Fruit fly (Drosophila melanogaster): ENCODE measurements around the gene dac.
A peak's percentile ranks its signal among the peaks of the same experiment; 100 is the strongest.

Gene dac

DNA sequence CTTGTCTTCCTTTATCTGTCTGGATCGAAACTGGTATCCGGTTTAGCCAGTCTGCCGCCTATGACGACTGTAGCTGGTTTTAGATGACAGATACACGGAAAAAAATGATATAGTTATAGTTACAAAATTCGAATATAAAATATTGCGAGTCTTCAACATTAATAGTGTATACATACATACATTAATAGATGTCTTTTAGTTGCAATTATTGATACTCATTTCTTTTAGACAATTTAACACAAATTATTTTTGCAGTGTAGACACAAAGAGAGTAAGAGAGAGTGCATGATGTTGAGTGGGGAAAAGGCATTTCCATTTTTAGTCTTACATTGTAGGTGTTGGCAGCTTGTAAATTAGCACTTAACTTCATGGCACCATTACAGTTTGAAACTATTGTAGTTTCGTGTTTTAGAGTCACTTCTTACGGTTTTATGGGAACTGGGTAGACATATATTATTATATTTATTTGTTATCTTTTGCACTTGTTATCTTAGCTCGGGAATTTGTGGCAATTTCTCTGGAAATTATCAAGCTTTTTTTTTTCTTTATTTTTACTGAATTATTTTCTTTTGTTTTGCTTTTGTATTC lies 9.5 kb upstream of the dac start (continued):
- no peak for TF ChIP-seq CG18262 (tag; optimal IDR thresholded peaks at IDR 0.05)
- TF ChIP-seq CG9609 (GFP tag; optimal IDR thresholded peaks at IDR 0.05), result peak; percentile 73
- no peak for TF ChIP-seq amos (GFP tag; IDR thresholded peaks at IDR 0.05; ENCODE audit: partially characterized antibody)
- TF ChIP-seq CG13123 (GFP tag; optimal IDR thresholded peaks at IDR 0.05), result peak; percentile 87
- no peak for TF ChIP-seq Scr (GFP tag; IDR thresholded peaks at IDR 0.05; ENCODE audit: partially characterized antibody)
- peak; percentile 53 for TF ChIP-seq Bdp1 (GFP tag; optimal IDR thresholded peaks at IDR 0.05)
- TF ChIP-seq insv (GFP tag; optimal IDR thresholded peaks at IDR 0.05), result peak in 1 of 2 experiments; percentile 32
- peak; percentile 27 for TF ChIP-seq B-H2 (GFP tag; optimal IDR thresholded peaks at IDR 0.05)
- peak; percentile 80 for TF ChIP-seq tgo (GFP tag; IDR thresholded peaks at IDR 0.05)
- peak; percentile 80 for TF ChIP-seq zf30C (GFP tag; optimal IDR thresholded peaks at IDR 0.05)
- TF ChIP-seq Adf1 (GFP tag; IDR thresholded peaks at IDR 0.05), result no peak
- TF ChIP-seq cwo (GFP tag; optimal IDR thresholded peaks at IDR 0.05), result no peak
- no peak for TF ChIP-seq Mad (GFP tag; optimal IDR thresholded peaks at IDR 0.05)
- no peak for TF ChIP-seq CG12104 (GFP tag; optimal IDR thresholded peaks at IDR 0.05)
- peak; percentile 58 for TF ChIP-seq CG10462 (GFP tag; optimal IDR thresholded peaks at IDR 0.05)
- TF ChIP-seq prd (optimal IDR thresholded peaks at IDR 0.05), result no peak
- TF ChIP-seq prd (GFP tag; IDR thresholded peaks at IDR 0.05), result no peak
- TF ChIP-seq CG30403 (GFP tag; optimal IDR thresholded peaks at IDR 0.05), result peak; percentile 90
- no peak for TF ChIP-seq gfzf (GFP tag; optimal IDR thresholded peaks at IDR 0.05)
- no peak for TF ChIP-seq B-H1 (GFP tag; IDR thresholded peaks at IDR 0.05)
- TF ChIP-seq pfk (GFP tag; optimal IDR thresholded peaks at IDR 0.05), result no peak
- TF ChIP-seq CG12769 (tag; optimal IDR thresholded peaks at IDR 0.05), result peak; percentile 95
- TF ChIP-seq bsh (GFP tag; optimal IDR thresholded peaks at IDR 0.05), result peak; percentile 88 to 96
- TF ChIP-seq NK7.1 (GFP tag; optimal IDR thresholded peaks at IDR 0.05), result no peak
- TF ChIP-seq ttk (GFP tag; IDR thresholded peaks at IDR 0.05), result peak; percentile 84
- no peak for TF ChIP-seq CG14965 (GFP tag; optimal IDR thresholded peaks at IDR 0.05; ENCODE audit: borderline replicate concordance)
- TF ChIP-seq Kr (GFP tag; optimal IDR thresholded peaks at IDR 0.05), result no peak
- no peak for TF ChIP-seq pan (optimal IDR thresholded peaks at IDR 0.05)
- TF ChIP-seq pan (GFP tag; optimal IDR thresholded peaks at IDR 0.05 in 1 of 2, IDR thresholded peaks at IDR 0.05 in 1 of 2), result no peak
- TF ChIP-seq fd96Cb (tag; optimal IDR thresholded peaks at IDR 0.05), result no peak
- TF ChIP-seq pros (GFP tag; optimal IDR thresholded peaks at IDR 0.05), result no peak
- no peak for TF ChIP-seq Tbp (GFP tag; optimal IDR thresholded peaks at IDR 0.05)
- TF ChIP-seq al (GFP tag; IDR thresholded peaks at IDR 0.05), result peak; percentile 47; the same call in 1 of the 2 replicates
- no peak for TF ChIP-seq CG34422 (GFP tag; IDR thresholded peaks at IDR 0.05)
- TF ChIP-seq Dll (GFP tag; IDR thresholded peaks at IDR 0.05; ENCODE audit: partially characterized antibody), result no peak
- TF ChIP-seq ab (GFP tag; optimal IDR thresholded peaks at IDR 0.05), result peak; percentile 17
- TF ChIP-seq CG17328 (GFP tag; IDR thresholded peaks at IDR 0.05), result peak; percentile 90
- TF ChIP-seq CG32767 (GFP tag; IDR thresholded peaks at IDR 0.05), result peak; percentile 70
- TF ChIP-seq Med (GFP tag), result no peak
- TF ChIP-seq CG17385 (GFP tag; optimal IDR thresholded peaks at IDR 0.05), result peak; percentile 89
- TF ChIP-seq CG12659 (GFP tag; optimal IDR thresholded peaks at IDR 0.05), result peak; percentile 85
- no peak for TF ChIP-seq HHEX (GFP tag; optimal IDR thresholded peaks at IDR 0.05)
- 0 out of 2 replicates have a peak, but pooled peaks have one; percentile 46 for TF ChIP-seq seq (GFP tag; IDR thresholded peaks at IDR 0.05)
- no peak for TF ChIP-seq gce (GFP tag; IDR thresholded peaks at IDR 0.05)
- no peak for TF ChIP-seq CG10565 (GFP tag; optimal IDR thresholded peaks at IDR 0.05)
- no peak for TF ChIP-seq ind (GFP tag; optimal IDR thresholded peaks at IDR 0.05)
- peak; percentile 55 for TF ChIP-seq CG2116 (GFP tag; optimal IDR thresholded peaks at IDR 0.05)
- TF ChIP-seq CG3163 (GFP tag; optimal IDR thresholded peaks at IDR 0.05), result peak; percentile 46
- TF ChIP-seq CG3838 (GFP tag; optimal IDR thresholded peaks at IDR 0.05), result peak; percentile 74
- TF ChIP-seq CG5180 (GFP tag; optimal IDR thresholded peaks at IDR 0.05), result no peak
- TF ChIP-seq Fer3 (tag; optimal IDR thresholded peaks at IDR 0.05), result no peak

Data from whole organism, embryonic.